Fruit fly (Drosophila melanogaster): Measurements from ENCODE around the gene Pgls.
A peak's percentile ranks its signal among the peaks of the same experiment; 100 is the strongest.

DNA sequence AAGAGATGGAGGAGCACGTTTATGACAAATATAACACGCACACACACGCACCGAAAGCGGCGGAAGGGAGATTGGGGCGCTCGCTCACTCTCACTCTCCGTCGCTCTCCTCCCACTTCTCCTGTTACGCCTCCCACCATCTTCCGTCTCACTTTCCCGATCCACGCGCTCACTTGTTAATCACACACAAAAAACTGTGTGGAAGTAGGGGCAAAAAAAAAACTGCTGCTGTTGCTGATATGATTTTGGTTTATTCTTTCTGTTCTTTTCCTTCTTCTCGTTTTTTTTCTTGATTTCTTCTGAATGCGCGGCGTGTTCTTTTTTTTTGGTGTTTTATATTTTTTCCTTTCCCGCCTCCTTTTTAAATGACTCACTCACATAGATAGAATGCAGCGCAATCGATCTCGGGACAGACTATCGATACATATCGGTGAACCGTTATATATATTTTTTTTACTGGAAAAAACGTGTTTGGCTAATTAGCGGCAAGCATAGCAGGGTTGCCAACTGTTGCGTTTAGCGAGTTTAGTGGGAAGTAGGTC is 41.5 kb upstream of the Pgls start:
- TF ChIP-seq CG8478 (optimal IDR thresholded peaks at IDR 0.05) (no peak), Dll (optimal IDR thresholded peaks at IDR 0.05) (peak; percentile 71)
